Fruit fly (Drosophila melanogaster): ENCODE results near the gene CG8034.

DNA sequence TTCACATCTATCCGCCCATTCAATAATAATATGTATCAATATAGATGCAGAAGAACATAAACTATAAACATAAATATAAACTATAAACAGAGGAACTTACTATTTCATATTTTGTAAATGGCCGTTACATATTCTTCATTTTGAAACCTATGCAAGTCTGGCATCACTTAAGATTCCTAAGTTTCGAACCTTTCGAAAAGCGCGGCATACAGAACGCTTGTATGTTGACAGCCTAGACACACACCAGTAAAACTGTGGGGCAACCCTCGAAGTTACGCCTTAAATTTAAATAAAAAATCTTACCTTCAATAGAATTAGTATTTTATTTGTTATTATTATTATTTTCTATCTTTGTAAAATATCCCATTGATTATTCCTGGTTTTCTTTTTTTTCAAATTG is 28.8 kb upstream of the CG8034 start:
- TF ChIP-seq usp (GFP tag; optimal IDR thresholded peaks at IDR 0.05) (no peak), h (GFP tag; optimal IDR thresholded peaks at IDR 0.05) (no peak), psq (GFP tag; optimal IDR thresholded peaks at IDR 0.05) (no peak), foxo (GFP tag; optimal IDR thresholded peaks at IDR 0.05) (no peak), OdsH (GFP tag; optimal IDR thresholded peaks at IDR 0.05) (no peak), fru (GFP tag; optimal IDR thresholded peaks at IDR 0.05) (no peak), Myc (optimal IDR thresholded peaks at IDR 0.05) (peak; percentile 59), br (GFP tag; optimal IDR thresholded peaks at IDR 0.05) (no peak)
